Worm (Caenorhabditis elegans): ENCODE measurements around the gene mltn-6.

DNA sequence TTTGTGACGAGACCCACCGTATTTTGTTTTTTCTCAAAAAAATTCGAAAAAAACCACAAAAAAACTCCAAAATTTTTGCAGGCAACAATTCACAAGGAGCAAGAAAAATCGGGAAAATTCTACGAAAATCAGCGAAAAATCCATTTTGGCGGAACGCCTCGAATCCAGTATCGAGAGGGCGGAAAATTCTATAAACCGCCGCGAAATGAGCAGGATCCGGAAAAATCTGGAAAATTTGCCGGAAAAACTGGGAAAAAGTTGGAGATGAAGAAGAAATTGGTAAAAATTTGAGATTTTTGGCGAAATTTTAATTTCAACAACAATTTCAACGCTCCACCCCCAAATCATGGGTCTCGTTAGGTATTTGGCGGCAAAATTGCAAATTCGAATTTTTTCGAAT lies 4.7 kb upstream of the mltn-6 start:
- no peak for TF ChIP-seq ama-1 (optimal IDR thresholded peaks at IDR 0.05)
- TF ChIP-seq ceh-28 (tag; optimal IDR thresholded peaks at IDR 0.05): no peak
- no peak for TF ChIP-seq nhr-28 (tag; optimal IDR thresholded peaks at IDR 0.05)
- TF ChIP-seq nhr-67 (tag; optimal IDR thresholded peaks at IDR 0.05): no peak
- TF ChIP-seq unc-39 (tag; optimal IDR thresholded peaks at IDR 0.05): no peak
- no peak for TF ChIP-seq lin-15B (tag; optimal IDR thresholded peaks at IDR 0.05)
- no peak for TF ChIP-seq unc-62 (GFP tag; optimal IDR thresholded peaks at IDR 0.05)
- no peak for TF ChIP-seq ceh-9 (tag; optimal IDR thresholded peaks at IDR 0.05)
- TF ChIP-seq jun-1 (tag; optimal IDR thresholded peaks at IDR 0.05): no peak
- TF ChIP-seq pqm-1 (tag; optimal IDR thresholded peaks at IDR 0.05): no peak
